Fruit fly (Drosophila melanogaster): ENCODE data around the gene CG2865.

- no peak for TF ChIP-seq psq (optimal IDR thresholded peaks at IDR 0.05)
- no peak for TF ChIP-seq CG8478 (optimal IDR thresholded peaks at IDR 0.05)
- TF ChIP-seq pan (optimal IDR thresholded peaks at IDR 0.05): no peak
- no peak for TF ChIP-seq usp (GFP tag; optimal IDR thresholded peaks at IDR 0.05)
- no peak for TF ChIP-seq EcR (GFP tag; optimal IDR thresholded peaks at IDR 0.05)
Observed at dm6 chrX:2259763-2260162, 33.4 kb downstream of the CG2865 start, which contains the start of gene CG3078.
